Worm (Caenorhabditis elegans) whole organism, mixed stage, embryonic: ENCODE data around the gene cyc-2.2.

Experiments used
- M03D4.4 ChIP-seq: sonication (generic microtip); optimal IDR thresholded peaks from 2 replicates; lab custom pipeline; 2017; ENCODE audit warnings: mild to moderate bottlenecking, missing genetic modification characterization, missing compliant biosample characterization
- bed-3 ChIP-seq: fragments of 200-800 bp; sonication (Bioruptor generic); optimal IDR thresholded peaks from 3 replicates; lab custom pipeline; 2018; ENCODE audit warnings: mild to moderate bottlenecking, missing genetic modification characterization, moderate library complexity, missing compliant biosample characterization
- blmp-1 ChIP-seq: fragments of 150-350 bp; optimal IDR thresholded peaks from 2 replicates; lab custom pipeline; 2014; ENCODE audit warnings: missing biosample characterization, missing genetic modification characterization
- ceh-39 ChIP-seq: fragments of 150-350 bp; optimal IDR thresholded peaks from 2 replicates; lab custom pipeline; 2014; ENCODE audit warnings: missing biosample characterization, missing genetic modification characterization
- ceh-43 ChIP-seq: fragments of 200-800 bp; sonication (Bioruptor generic); optimal IDR thresholded peaks from 2 replicates; lab custom pipeline; 2018; ENCODE audit warnings: mild to moderate bottlenecking, missing genetic modification characterization, moderate library complexity, missing compliant biosample characterization
- ceh-83 ChIP-seq: fragments of 200-800 bp; sonication (Bioruptor generic); optimal IDR thresholded peaks from 2 replicates; lab custom pipeline; 2018; ENCODE audit warnings: mild to moderate bottlenecking, missing genetic modification characterization, missing compliant biosample characterization
- ces-1 ChIP-seq: fragments of 150-350 bp; optimal IDR thresholded peaks from 2 replicates; lab custom pipeline; 2014; ENCODE audit warnings: missing biosample characterization, missing genetic modification reagents, missing genetic modification characterization
- elt-1 ChIP-seq: sonication (generic microtip); optimal IDR thresholded peaks from 2 replicates; lab custom pipeline; 2017; ENCODE audit warnings: missing genetic modification characterization, mild to moderate bottlenecking, missing compliant biosample characterization, antibody characterized with exemption, moderate library complexity, borderline replicate concordance; ENCODE audit not compliant: insufficient read depth
- flh-1 ChIP-seq: fragments of 200-800 bp; sonication (Bioruptor generic); optimal IDR thresholded peaks from 2 replicates; lab custom pipeline; 2018; ENCODE audit warnings: mild to moderate bottlenecking, missing genetic modification characterization, moderate library complexity, missing compliant biosample characterization
- ham-2 ChIP-seq: fragments of 200-800 bp; sonication (Bioruptor generic); optimal IDR thresholded peaks from 2 replicates; lab custom pipeline; 2018; ENCODE audit warnings: mild to moderate bottlenecking, missing genetic modification characterization, missing compliant biosample characterization
- hlh-1 ChIP-seq: fragments of 150-350 bp; optimal IDR thresholded peaks from 2 replicates; lab custom pipeline; 2014; ENCODE audit warnings: missing biosample characterization, missing genetic modification reagents, missing genetic modification characterization
- lin-32 ChIP-seq: fragments of 200-800 bp; sonication (Bioruptor generic); optimal IDR thresholded peaks from 2 replicates; lab custom pipeline; 2018; ENCODE audit warnings: mild to moderate bottlenecking, missing genetic modification characterization, missing compliant biosample characterization
- lsy-2 ChIP-seq: fragments of 150-350 bp; optimal IDR thresholded peaks from 2 replicates; lab custom pipeline; 2014; ENCODE audit warnings: missing biosample characterization, missing genetic modification characterization
- mab-5 ChIP-seq: fragments of 150-350 bp; optimal IDR thresholded peaks from 2 replicates; lab custom pipeline; 2014; ENCODE audit warnings: missing biosample characterization, missing genetic modification characterization
- mep-1 ChIP-seq: fragments of 150-350 bp; optimal IDR thresholded peaks from 2 replicates; lab custom pipeline; 2017; ENCODE audit warnings: missing biosample characterization, missing genetic modification reagents, missing genetic modification characterization, inconsistent platforms
- mls-2 ChIP-seq: sonication (generic microtip); optimal IDR thresholded peaks from 2 replicates; lab custom pipeline; 2016; ENCODE audit warnings: mild to moderate bottlenecking, missing genetic modification characterization, moderate library complexity, missing compliant biosample characterization
- nhr-12 ChIP-seq: fragments of 150-350 bp; optimal IDR thresholded peaks from 2 replicates; lab custom pipeline; 2014; ENCODE audit warnings: missing biosample characterization, missing genetic modification characterization
- nhr-2 ChIP-seq: fragments of 150-350 bp; optimal IDR thresholded peaks from 2 replicates; lab custom pipeline; 2014; ENCODE audit warnings: missing biosample characterization, missing genetic modification characterization
- nhr-237 ChIP-seq: fragments of 150-350 bp; optimal IDR thresholded peaks from 2 replicates; lab custom pipeline; 2014; ENCODE audit warnings: missing biosample characterization, missing genetic modification characterization
- nhr-28 ChIP-seq: fragments of 150-350 bp; optimal IDR thresholded peaks from 2 replicates; lab custom pipeline; 2014; ENCODE audit warnings: missing biosample characterization, missing genetic modification characterization
- nhr-76 ChIP-seq: sonication (generic microtip); optimal IDR thresholded peaks from 2 replicates; lab custom pipeline; 2017; ENCODE audit warnings: missing biosample characterization, missing genetic modification characterization
- pha-4 ChIP-seq: fragments of 150-350 bp; optimal IDR thresholded peaks from 2 replicates; lab custom pipeline; 2018; ENCODE audit warnings: missing biosample characterization, missing genetic modification reagents, missing genetic modification characterization
- sem-2 ChIP-seq: fragments of 200-800 bp; sonication (Bioruptor generic); optimal IDR thresholded peaks from 2 replicates; lab custom pipeline; 2018; ENCODE audit warnings: mild to moderate bottlenecking, missing genetic modification characterization, missing compliant biosample characterization
- snpc-4 ChIP-seq: fragments of 150-350 bp; optimal IDR thresholded peaks from 2 replicates; lab custom pipeline; 2014; ENCODE audit warnings: missing biosample characterization, missing genetic modification characterization
- sptf-1 ChIP-seq: sonication (generic microtip); optimal IDR thresholded peaks from 2 replicates; lab custom pipeline; 2017; ENCODE audit warnings: mild to moderate bottlenecking, missing genetic modification characterization, moderate library complexity, missing compliant biosample characterization
- tbx-8 ChIP-seq: fragments of 200-800 bp; sonication (Bioruptor generic); optimal IDR thresholded peaks from 2 replicates; lab custom pipeline; 2018; ENCODE audit warnings: mild to moderate bottlenecking, missing genetic modification characterization, moderate library complexity, missing compliant biosample characterization
- unc-120 ChIP-seq: sonication (generic microtip); optimal IDR thresholded peaks from 2 replicates; lab custom pipeline; 2017; ENCODE audit warnings: missing genetic modification characterization, missing compliant biosample characterization; ENCODE audit not compliant: poor library complexity, severe bottlenecking
- unc-39 ChIP-seq: fragments of 150-350 bp; optimal IDR thresholded peaks from 2 replicates; lab custom pipeline; 2014; ENCODE audit warnings: missing biosample characterization, missing genetic modification characterization
- unc-62 ChIP-seq: fragments of 150-350 bp; optimal IDR thresholded peaks from 2 replicates; lab custom pipeline; 2014; ENCODE audit warnings: missing biosample characterization, missing genetic modification reagents, missing genetic modification characterization
- zip-8 ChIP-seq: fragments of 150-350 bp; optimal IDR thresholded peaks from 2 replicates; lab custom pipeline; 2014; ENCODE audit warnings: missing biosample characterization, missing genetic modification characterization
- ztf-11 ChIP-seq: fragments of 150-350 bp; optimal IDR thresholded peaks from 2 replicates; lab custom pipeline; 2014; ENCODE audit warnings: missing biosample characterization, missing genetic modification characterization

The cyc-2.2 gene

ce11 chrV:12576495-12576947 is 35.5 kb downstream of the cyc-2.2 start, which contains the start of gene grl-23:
grl-23 (minus strand) TSS chrV:12576897.
- TF ChIP-seq lsy-2 (tag; lab: Kevin White, UChicago), result no peak
- no peak for TF ChIP-seq lin-32
- no peak for TF ChIP-seq blmp-1 (tag; lab: Kevin White, UChicago)
- TF ChIP-seq zip-8 (tag; lab: Kevin White, UChicago), result no peak
- no peak for TF ChIP-seq sem-2 (GFP tag; lab: Kevin White, UChicago)
- TF ChIP-seq unc-62, result no peak
- TF ChIP-seq ceh-83 (GFP tag; lab: Kevin White, UChicago), result no peak
- TF ChIP-seq ham-2 (GFP tag; lab: Kevin White, UChicago), result no peak
- TF ChIP-seq M03D4.4 (tag; lab: Kevin White, UChicago), result no peak

ce11 chrV:12575846-12576245 is 36.2 kb downstream of the cyc-2.2 start:
- no peak for TF ChIP-seq nhr-76 (tag; lab: Kevin White, UChicago)
- TF ChIP-seq, all 35 proteins: peak for 0

ce11 chrV:12570271-12570670 is 41.7 kb downstream of the cyc-2.2 start:
- TF ChIP-seq sem-2 (GFP tag; lab: Kevin White, UChicago) (no peak), lsy-2 (tag; lab: Kevin White, UChicago) (no peak), nhr-12 (tag; lab: Kevin White, UChicago) (no peak), ceh-83 (GFP tag; lab: Kevin White, UChicago) (no peak), lin-32 (no peak), elt-1 (tag; lab: Kevin White, UChicago) (no peak), mab-5 (no peak), M03D4.4 (tag; lab: Kevin White, UChicago) (no peak), hlh-1 (tag; lab: Kevin White, UChicago) (no peak), unc-120 (no peak), sptf-1 (no peak), pha-4 (tag; lab: Kevin White, UChicago) (no peak), mls-2 (tag; lab: Kevin White, UChicago) (no peak), unc-39 (no peak)

- no peak for TF ChIP-seq bed-3 (GFP tag; lab: Kevin White, UChicago)
- TF ChIP-seq, all 35 proteins: peak for 0
Measured at ce11 chrV:12567850-12568249, 44.2 kb downstream of the cyc-2.2 start, which contains the start of gene E02A10.4. E02A10.4 (minus strand) TSS chrV:12567950.

ce11 chrV:12567312-12567711 is 44.7 kb downstream of the cyc-2.2 start:
- TF ChIP-seq ceh-83 (GFP tag; lab: Kevin White, UChicago), result no peak
- no peak for TF ChIP-seq nhr-237 (tag; lab: Kevin White, UChicago)
- no peak for TF ChIP-seq M03D4.4 (tag; lab: Kevin White, UChicago)

- no peak for TF ChIP-seq hlh-1 (tag; lab: Kevin White, UChicago)
- TF ChIP-seq unc-39, result no peak
- TF ChIP-seq ceh-39, result no peak
- TF ChIP-seq sem-2 (GFP tag; lab: Kevin White, UChicago), result no peak
- no peak for TF ChIP-seq nhr-2
- no peak for TF ChIP-seq M03D4.4 (tag; lab: Kevin White, UChicago)
- TF ChIP-seq ceh-43, result no peak
- TF ChIP-seq nhr-12 (tag; lab: Kevin White, UChicago), result no peak
- TF ChIP-seq mab-5, result no peak
- TF ChIP-seq nhr-28 (tag; lab: Kevin White, UChicago), result no peak
- TF ChIP-seq ces-1 (GFP tag; lab: Kevin White, UChicago), result no peak
- no peak for TF ChIP-seq ztf-11
- TF ChIP-seq blmp-1 (tag; lab: Kevin White, UChicago), result no peak
- no peak for TF ChIP-seq snpc-4 (tag; lab: Kevin White, UChicago)
- no peak for TF ChIP-seq flh-1 (GFP tag; lab: Kevin White, UChicago)
- no peak for TF ChIP-seq nhr-76 (tag; lab: Kevin White, UChicago)
- TF ChIP-seq tbx-8 (GFP tag; lab: Kevin White, UChicago), result no peak
- TF ChIP-seq ceh-83 (GFP tag; lab: Kevin White, UChicago), result no peak
- TF ChIP-seq mep-1 (tag; lab: Kevin White, UChicago), result no peak
Measured at ce11 chrV:12564902-12565301, 47.1 kb downstream of the cyc-2.2 start.
